Fruit fly (Drosophila melanogaster) whole organism, embryonic: ENCODE results near the gene CG6106.

Experiments
- Adf1 ChIP-seq: fragments of 200-800 bp; sonication (Bioruptor generic); IDR thresholded peaks from 2 replicates; pipeline ENCODE4 v1.3.6; 2022; ENCODE audit warnings: missing biosample characterization, missing genetic modification characterization
- Antp ChIP-seq: fragments of 200-800 bp; sonication (Bioruptor generic); optimal IDR thresholded peaks from 3 replicates; lab custom pipeline; 2016; ENCODE audit warnings: missing biosample characterization, missing genetic modification characterization
- Awh ChIP-seq: fragments of 200-800 bp; sonication (Bioruptor generic); IDR thresholded peaks from 2 replicates; pipeline ENCODE4, ENCODE4 v1.3.6; 2022; ENCODE audit warnings: missing biosample characterization, missing genetic modification characterization
- CG11456 ChIP-seq: fragments of 200-800 bp; sonication (Bioruptor generic); IDR thresholded peaks from 3 replicates; pipeline ENCODE4 v1.3.6; 2022; ENCODE audit warnings: missing biosample characterization, missing genetic modification characterization
- CG14667 ChIP-seq: fragments of 200-800 bp; sonication (Bioruptor generic); IDR thresholded peaks from 2 replicates; pipeline ENCODE4 v1.3.6; 2022; ENCODE audit warnings: missing biosample characterization, missing genetic modification characterization
- CG17802 ChIP-seq: fragments of 200-800 bp; sonication (Bioruptor generic); optimal IDR thresholded peaks from 2 replicates; lab custom pipeline; 2018; ENCODE audit warnings: missing biosample characterization, mild to moderate bottlenecking, missing genetic modification characterization, moderate library complexity
- CG2202 ChIP-seq: fragments of 200-800 bp; sonication (Bioruptor generic); optimal IDR thresholded peaks from 2 replicates; lab custom pipeline; 2018; ENCODE audit warnings: missing biosample characterization, mild to moderate bottlenecking, missing genetic modification characterization
- CG2678 ChIP-seq: fragments of 200-800 bp; sonication (Bioruptor generic); optimal IDR thresholded peaks from 3 replicates; lab custom pipeline; 2019; ENCODE audit warnings: missing biosample characterization, mild to moderate bottlenecking, missing genetic modification characterization, moderate library complexity
- CG4282 ChIP-seq: fragments of 200-800 bp; sonication (Bioruptor generic); optimal IDR thresholded peaks from 2 replicates; lab custom pipeline; 2016; ENCODE audit warnings: missing biosample characterization, missing genetic modification characterization
- CG4328 ChIP-seq: fragments of 200-800 bp; sonication (Bioruptor generic); optimal IDR thresholded peaks from 3 replicates; lab custom pipeline; 2017; ENCODE audit warnings: missing biosample characterization, missing genetic modification reagents, missing genetic modification characterization
- CG4404 ChIP-seq: fragments of 200-800 bp; sonication (Bioruptor generic); IDR thresholded peaks from 2 replicates; pipeline ENCODE4 v1.3.6; 2022; ENCODE audit warnings: missing biosample characterization, missing genetic modification characterization
- CG4854 ChIP-seq: fragments of 200-800 bp; sonication (Bioruptor generic); optimal IDR thresholded peaks from 2 replicates; lab custom pipeline; 2016; ENCODE audit warnings: missing biosample characterization, missing genetic modification characterization, inconsistent platforms
- CG7928 ChIP-seq: fragments of 200-800 bp; sonication (Bioruptor generic); optimal IDR thresholded peaks from 2 replicates; lab custom pipeline; 2017; ENCODE audit warnings: missing biosample characterization, mild to moderate bottlenecking, missing genetic modification characterization
- CG8478 ChIP-seq: fragments of >200 bp; optimal IDR thresholded peaks from 2 replicates; lab custom pipeline; 2018
- CG9727 ChIP-seq: fragments of 200-800 bp; sonication (Bioruptor generic); optimal IDR thresholded peaks from 3 replicates; lab custom pipeline; 2017; ENCODE audit warnings: missing biosample characterization, mild to moderate bottlenecking, missing genetic modification characterization
- CG9932 ChIP-seq: fragments of 200-800 bp; sonication (Bioruptor generic); IDR thresholded peaks from 2 replicates; pipeline ENCODE4 v1.3.6; 2022; ENCODE audit warnings: missing biosample characterization, missing genetic modification characterization
- D19A ChIP-seq: fragments of 200-800 bp; optimal IDR thresholded peaks from 3 replicates; lab custom pipeline; 2019; ENCODE audit warnings: missing biosample characterization, mild to moderate bottlenecking, missing genetic modification characterization, moderate library complexity
- Deaf1 ChIP-seq: fragments of 200-800 bp; optimal IDR thresholded peaks from 3 replicates; lab custom pipeline; 2019; ENCODE audit warnings: missing biosample characterization, mild to moderate bottlenecking, missing genetic modification characterization, moderate library complexity
- Dref ChIP-seq: fragments of 200-800 bp; sonication (Bioruptor generic); IDR thresholded peaks from 2 replicates; pipeline ENCODE4 v1.3.6; 2022; ENCODE audit warnings: missing biosample characterization, missing genetic modification characterization
- Eip74EF ChIP-seq, 2 experiments: fragments of 200-800 bp in 1 of 2; fragments of >200 bp in 1 of 2; sonication (Bioruptor generic) in 1 of 2; optimal IDR thresholded peaks; 2 replicates each; lab custom pipeline; 2017 to 2019; ENCODE audit warnings: missing biosample characterization in 2 of 2, missing genetic modification characterization in 2 of 2, mild to moderate bottlenecking in 1 of 2, moderate library complexity in 1 of 2
- HHEX ChIP-seq: fragments of 200-800 bp; sonication (Bioruptor generic); optimal IDR thresholded peaks from 3 replicates; lab custom pipeline; 2017; ENCODE audit warnings: missing biosample characterization, mild to moderate bottlenecking, missing genetic modification characterization, missing genetic modification reagents
- HmgD ChIP-seq: fragments of 200-800 bp; sonication (Bioruptor generic); optimal IDR thresholded peaks from 3 replicates; lab custom pipeline; 2016; ENCODE audit warnings: missing biosample characterization, missing genetic modification characterization
- MESR4 ChIP-seq: fragments of 200-800 bp; sonication (Bioruptor generic); optimal IDR thresholded peaks from 2 replicates; lab custom pipeline; 2018; ENCODE audit warnings: missing biosample characterization, mild to moderate bottlenecking, missing genetic modification characterization, moderate library complexity
- NC2α ChIP-seq: fragments of 200-800 bp; sonication (Bioruptor generic); optimal IDR thresholded peaks from 2 replicates; lab custom pipeline; 2016; ENCODE audit warnings: missing biosample characterization, missing genetic modification characterization
- NfI ChIP-seq: fragments of 200-800 bp; sonication (Bioruptor generic); optimal IDR thresholded peaks from 3 replicates; lab custom pipeline; 2018; ENCODE audit warnings: missing biosample characterization, mild to moderate bottlenecking, missing genetic modification characterization, moderate library complexity
- Pdp1 ChIP-seq, 2 experiments: fragments of 200-800 bp; sonication (Bioruptor generic); optimal IDR thresholded peaks; 3 replicates each; lab custom pipeline; 2016; ENCODE audit warnings: missing biosample characterization in 2 of 2, missing genetic modification characterization in 2 of 2, mild to moderate bottlenecking in 1 of 2, moderate library complexity in 1 of 2
- Ssrp ChIP-seq: fragments of 200-800 bp; sonication (Bioruptor generic); optimal IDR thresholded peaks from 2 replicates; lab custom pipeline; 2018; ENCODE audit warnings: missing biosample characterization, mild to moderate bottlenecking, missing genetic modification characterization, moderate library complexity
- abd-A ChIP-seq: fragments of 200-800 bp; sonication (Bioruptor generic); optimal IDR thresholded peaks from 3 replicates; lab custom pipeline; 2019; ENCODE audit warnings: missing biosample characterization, mild to moderate bottlenecking, missing genetic modification characterization, moderate library complexity
- aop ChIP-seq: fragments of 200-800 bp; sonication (Bioruptor generic); IDR thresholded peaks from 2 replicates; pipeline ENCODE4 v1.3.6; 2022; ENCODE audit warnings: missing biosample characterization, missing genetic modification characterization
- bab2 ChIP-seq: fragments of 200-800 bp; sonication (Bioruptor generic); optimal IDR thresholded peaks from 2 replicates; lab custom pipeline; 2016; ENCODE audit warnings: missing biosample characterization, missing genetic modification characterization
- cas ChIP-seq: fragments of 200-800 bp; sonication (Bioruptor generic); IDR thresholded peaks from 2 replicates; pipeline ENCODE4 v1.3.6; 2022; ENCODE audit warnings: missing biosample characterization, missing genetic modification characterization
- ftz-f1 ChIP-seq: fragments of 200-800 bp; sonication (Bioruptor generic); optimal IDR thresholded peaks from 2 replicates; lab custom pipeline; 2016; ENCODE audit warnings: missing biosample characterization, missing genetic modification characterization
- fu2 ChIP-seq: fragments of 200-800 bp; sonication (Bioruptor generic); optimal IDR thresholded peaks from 2 replicates; lab custom pipeline; 2016; ENCODE audit warnings: missing biosample characterization, missing genetic modification characterization
- gem ChIP-seq: fragments of 200-800 bp; sonication (Bioruptor generic); optimal IDR thresholded peaks from 2 replicates; lab custom pipeline; 2019; ENCODE audit warnings: missing biosample characterization, mild to moderate bottlenecking, missing genetic modification characterization, moderate library complexity
- hbn ChIP-seq: fragments of 200-800 bp; sonication (Bioruptor generic); IDR thresholded peaks from 2 replicates; pipeline ENCODE4 v1.3.6; 2022; ENCODE audit warnings: missing biosample characterization, missing genetic modification characterization; ENCODE audit not compliant: partially characterized antibody
- jigr1 ChIP-seq: fragments of 200-800 bp; sonication (Bioruptor generic); IDR thresholded peaks from 3 replicates; pipeline ENCODE4 v1.3.6; 2022; ENCODE audit warnings: missing biosample characterization, missing genetic modification characterization
- kay ChIP-seq: fragments of 200-800 bp; sonication (Bioruptor generic); optimal IDR thresholded peaks from 2 replicates; lab custom pipeline; 2016; ENCODE audit warnings: missing biosample characterization, missing genetic modification characterization
- ken ChIP-seq: fragments of 200-800 bp; sonication (Bioruptor generic); IDR thresholded peaks from 3 replicates; pipeline ENCODE4 v1.3.6; 2022; ENCODE audit warnings: missing biosample characterization, missing genetic modification characterization
- lola ChIP-seq, 3 experiments: fragments of >200 bp in 2 of 3; fragments of 200-800 bp in 1 of 3; sonication (Bioruptor generic) in 1 of 3; optimal IDR thresholded peaks; 2 replicates each; lab custom pipeline; 2017 to 2019; ENCODE audit warnings: missing biosample characterization in 3 of 3, missing genetic modification characterization in 3 of 3, mild to moderate bottlenecking in 1 of 3, moderate library complexity in 1 of 3
- luna ChIP-seq: fragments of 200-800 bp; sonication (Bioruptor generic); optimal IDR thresholded peaks from 2 replicates; lab custom pipeline; 2016; ENCODE audit warnings: missing biosample characterization, missing genetic modification characterization
- mld ChIP-seq: fragments of 200-800 bp; sonication (Bioruptor generic); IDR thresholded peaks from 3 replicates; pipeline ENCODE4 v1.3.6; 2022; ENCODE audit warnings: missing biosample characterization, missing genetic modification characterization; ENCODE audit not compliant: partially characterized antibody
- nerfin-2 ChIP-seq: fragments of 200-800 bp; sonication (Bioruptor generic); IDR thresholded peaks from 2 replicates; pipeline ENCODE4 v1.3.6; 2022; ENCODE audit warnings: missing biosample characterization, missing genetic modification characterization; ENCODE audit not compliant: partially characterized antibody
- repo ChIP-seq: fragments of 200-800 bp; sonication (Bioruptor generic); optimal IDR thresholded peaks from 2 replicates; lab custom pipeline; 2016; ENCODE audit warnings: missing biosample characterization, missing genetic modification characterization
- row ChIP-seq: fragments of 200-800 bp; sonication (Bioruptor generic); IDR thresholded peaks from 3 replicates; pipeline ENCODE4 v1.3.6; 2022; ENCODE audit warnings: missing biosample characterization, missing genetic modification characterization
- sens ChIP-seq: fragments of 200-800 bp; sonication (Bioruptor generic); peaks from one replicate; lab custom pipeline; 2016; ENCODE audit warnings: missing biosample characterization, missing genetic modification characterization
- sim ChIP-seq: fragments of 200-800 bp; sonication (Bioruptor generic); IDR thresholded peaks from 2 replicates; pipeline ENCODE4 v1.3.6; 2022; ENCODE audit warnings: missing biosample characterization, missing genetic modification characterization
- sr ChIP-seq: fragments of 200-800 bp; sonication (Bioruptor generic); IDR thresholded peaks from 3 replicates; pipeline ENCODE4 v1.3.6; 2022; ENCODE audit warnings: missing biosample characterization, missing genetic modification characterization
- stc ChIP-seq: fragments of 200-800 bp; sonication (Bioruptor generic); IDR thresholded peaks from 2 replicates; pipeline ENCODE4 v1.3.6; 2022; ENCODE audit warnings: missing biosample characterization, missing genetic modification characterization
- tna ChIP-seq: fragments of 200-800 bp; sonication (Bioruptor generic); IDR thresholded peaks from 2 replicates; pipeline ENCODE4 v1.3.6; 2022; ENCODE audit warnings: missing biosample characterization, missing genetic modification characterization; ENCODE audit not compliant: partially characterized antibody
- trh ChIP-seq: fragments of 200-800 bp; sonication (Bioruptor generic); optimal IDR thresholded peaks from 2 replicates; lab custom pipeline; 2016; ENCODE audit warnings: missing biosample characterization, missing genetic modification characterization
- zen2 ChIP-seq: fragments of 200-800 bp; sonication (Bioruptor generic); IDR thresholded peaks from 3 replicates; pipeline ENCODE4 v1.3.6; 2022; ENCODE audit warnings: missing biosample characterization, missing genetic modification characterization; ENCODE audit not compliant: partially characterized antibody

Gene CG6106

DNA sequence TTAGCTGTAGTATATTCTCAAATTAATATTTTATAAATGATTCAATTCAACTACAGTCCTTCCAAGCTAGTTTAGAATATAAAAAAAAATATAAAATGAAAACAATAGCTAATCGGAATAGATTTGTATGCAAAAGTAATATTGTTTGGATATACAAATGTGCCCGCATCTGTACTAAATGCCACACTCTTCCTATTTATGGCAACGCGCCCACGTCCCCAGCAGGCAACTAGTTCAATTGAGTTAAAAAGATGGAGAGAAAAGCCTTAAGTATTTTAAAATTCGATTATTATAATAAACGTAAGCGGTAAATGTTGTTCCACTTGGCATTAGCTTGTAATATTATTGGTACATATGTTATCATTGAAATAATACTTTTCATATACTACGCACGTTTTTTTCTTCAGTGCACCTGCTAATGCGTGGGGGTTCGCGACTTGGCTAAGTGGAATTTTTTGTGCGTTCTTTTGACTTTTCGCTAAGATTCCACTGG, 46.9 kb downstream of the CG6106 start (continued):
- no peak for TF ChIP-seq luna (GFP tag; lab: Kevin White, UChicago)
- peak; percentile 87 for TF ChIP-seq gem
- TF ChIP-seq NC2α = peak; percentile 27
- peak in 1 of 3 experiments; percentile 60 for TF ChIP-seq lola (GFP tag; optimal IDR thresholded peaks at IDR 0.05; lab: Kevin White, UChicago)
- no peak for TF ChIP-seq cas (GFP tag; lab: Robert Waterston, UW)
- TF ChIP-seq hbn (GFP tag; lab: Robert Waterston, UW) = no peak
- TF ChIP-seq CG9727 = peak; percentile 63
- TF ChIP-seq HmgD (GFP tag; lab: Kevin White, UChicago) = no peak
- TF ChIP-seq CG11456 (GFP tag; lab: Robert Waterston, UW) = no peak; the same call in 2 of the 3 replicates
- no peak for TF ChIP-seq tna (GFP tag; lab: Robert Waterston, UW)
- TF ChIP-seq mld = no peak
- peak; percentile 22 for TF ChIP-seq kay (GFP tag; lab: Kevin White, UChicago)
- TF ChIP-seq CG2678 (tag; lab: Kevin White, UChicago) = peak; percentile 85
- no peak for TF ChIP-seq nerfin-2
- peak; percentile 42 for TF ChIP-seq trh (GFP tag; lab: Kevin White, UChicago)
- no peak for TF ChIP-seq fu2
- TF ChIP-seq MESR4 (GFP tag; lab: Kevin White, UChicago) = no peak
- no peak for TF ChIP-seq Adf1 (GFP tag; lab: Robert Waterston, UW)
- peak in 1 of 2 experiments; percentile 84 for TF ChIP-seq Eip74EF (GFP tag; optimal IDR thresholded peaks at IDR 0.05; lab: Kevin White, UChicago)
- TF ChIP-seq NfI (GFP tag; lab: Kevin White, UChicago) = peak; percentile 54
- no peak; the same call in 2 of the 3 replicates for TF ChIP-seq ken (GFP tag; lab: Robert Waterston, UW)
- TF ChIP-seq jigr1 = no peak
- peak; percentile 3 to 47 for TF ChIP-seq Pdp1 (GFP tag; optimal IDR thresholded peaks at IDR 0.05; lab: Kevin White, UChicago)
- TF ChIP-seq D19A = peak; percentile 58
- no peak for TF ChIP-seq Dref (GFP tag; lab: Robert Waterston, UW)
- TF ChIP-seq sens (GFP tag; lab: Kevin White, UChicago) = peak; percentile 94
- peak; percentile 84 for TF ChIP-seq Ssrp (tag; lab: Kevin White, UChicago)
- peak; percentile 35 for TF ChIP-seq Antp (GFP tag; lab: Kevin White, UChicago)
- TF ChIP-seq stc (GFP tag; lab: Robert Waterston, UW) = peak; percentile 30; the same call in 1 of the 2 replicates
- no peak for TF ChIP-seq CG7928
- TF ChIP-seq CG4404 = 0 out of 2 replicates have a peak, but pooled peaks have one; percentile 32
- TF ChIP-seq CG9932 (GFP tag; lab: Robert Waterston, UW) = peak; percentile 64
- no peak for TF ChIP-seq ftz-f1 (GFP tag; lab: Kevin White, UChicago)
- no peak for TF ChIP-seq CG4282 (GFP tag; lab: Kevin White, UChicago)
- TF ChIP-seq abd-A (tag; lab: Kevin White, UChicago) = no peak
- TF ChIP-seq CG4854 (GFP tag; lab: Kevin White, UChicago) = peak; percentile 37
- no peak for TF ChIP-seq CG8478 (lab: Kevin White, UChicago)
- no peak for TF ChIP-seq CG17802 (tag; lab: Kevin White, UChicago)
- TF ChIP-seq zen2 (GFP tag; lab: Robert Waterston, UW) = no peak
- no peak for TF ChIP-seq sim (GFP tag; lab: Robert Waterston, UW)
- TF ChIP-seq CG14667 (GFP tag; lab: Robert Waterston, UW) = no peak
- peak; percentile 39 for TF ChIP-seq HHEX (GFP tag; lab: Kevin White, UChicago)
- TF ChIP-seq aop (GFP tag; lab: Robert Waterston, UW) = no peak
- TF ChIP-seq row = peak; percentile 60
- TF ChIP-seq CG2202 = no peak
- TF ChIP-seq sr (GFP tag; lab: Robert Waterston, UW) = peak; percentile 86
- TF ChIP-seq Deaf1 = peak; percentile 14
- no peak for TF ChIP-seq CG4328 (GFP tag; lab: Kevin White, UChicago)
- no peak for TF ChIP-seq repo (GFP tag; lab: Kevin White, UChicago)
- 0 out of 2 replicates have a peak, but pooled peaks have one; percentile 44 for TF ChIP-seq Awh (GFP tag; lab: Robert Waterston, UW)
- TF ChIP-seq bab2 (GFP tag; lab: Kevin White, UChicago) = peak; percentile 27
